Fruit fly (Drosophila melanogaster): ENCODE results near the gene CG33783.

- TF ChIP-seq jim (GFP tag; optimal IDR thresholded peaks at IDR 0.05): no peak
- no peak for TF ChIP-seq Rel (GFP tag; optimal IDR thresholded peaks at IDR 0.05)
- TF ChIP-seq Rel (tag; optimal IDR thresholded peaks at IDR 0.05): no peak
- no peak for TF ChIP-seq CG32264 (GFP tag; optimal IDR thresholded peaks at IDR 0.05)
- TF ChIP-seq pan (optimal IDR thresholded peaks at IDR 0.05): no peak
- TF ChIP-seq Hr83 (GFP tag; optimal IDR thresholded peaks at IDR 0.05; ENCODE audit: poor library complexity, severe bottlenecking): no peak
- TF ChIP-seq Sp1 (GFP tag; optimal IDR thresholded peaks at IDR 0.05): no peak
Measured at dm6 chr3R:10112195-10112594, 45.6 kb downstream of the CG33783 start, which contains the start of gene CAH7.

All from whole organism, wandering third instar larva.